Fruit fly (Drosophila melanogaster) Kc167 (cell line): Measurements from ENCODE around the gene CG11164.

Experiments
- Myc ChIP-seq: fragments of >200 bp; optimal IDR thresholded peaks from 2 replicates; lab custom pipeline; 2017; ENCODE audit warnings: missing external identifiers
- Sin3A ChIP-seq: fragments of >200 bp; optimal IDR thresholded peaks from 2 replicates; lab custom pipeline; 2018; ENCODE audit warnings: missing external identifiers
- h ChIP-seq: fragments of >200 bp; optimal IDR thresholded peaks from 3 replicates; lab custom pipeline; 2018; ENCODE audit warnings: missing external identifiers
- insv ChIP-seq: fragments of >200 bp; optimal IDR thresholded peaks from 3 replicates; lab custom pipeline; 2018; ENCODE audit warnings: missing external identifiers
- psq ChIP-seq: fragments of >200 bp; optimal IDR thresholded peaks from 2 replicates; lab custom pipeline; 2017; ENCODE audit warnings: missing external identifiers
- ttk ChIP-seq: sonication (Bioruptor generic); optimal IDR thresholded peaks from 2 replicates; lab custom pipeline; 2017; ENCODE audit warnings: missing external identifiers

Gene CG11164

DNA sequence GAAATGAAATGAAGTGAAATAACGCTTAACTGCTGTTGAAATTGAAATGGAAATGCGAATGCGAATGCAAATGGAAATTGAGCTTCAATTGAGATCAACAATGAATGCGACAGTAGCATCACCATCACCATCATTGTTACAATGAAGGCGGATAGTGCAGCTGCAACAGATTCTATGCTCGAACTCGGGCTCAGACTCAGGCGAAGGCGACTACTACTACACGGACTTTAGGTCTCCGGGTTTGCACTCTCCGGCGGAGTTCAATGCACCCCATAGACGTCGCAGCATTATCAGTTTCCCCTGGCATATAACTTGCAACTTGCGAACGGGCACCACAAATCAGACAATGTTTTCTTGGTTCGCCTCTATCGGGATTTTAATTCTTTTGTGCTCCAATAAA, 19.0 kb upstream of the CG11164 start:
- TF ChIP-seq h (no peak), psq (lab: Kevin White, UChicago) (no peak)

DNA sequence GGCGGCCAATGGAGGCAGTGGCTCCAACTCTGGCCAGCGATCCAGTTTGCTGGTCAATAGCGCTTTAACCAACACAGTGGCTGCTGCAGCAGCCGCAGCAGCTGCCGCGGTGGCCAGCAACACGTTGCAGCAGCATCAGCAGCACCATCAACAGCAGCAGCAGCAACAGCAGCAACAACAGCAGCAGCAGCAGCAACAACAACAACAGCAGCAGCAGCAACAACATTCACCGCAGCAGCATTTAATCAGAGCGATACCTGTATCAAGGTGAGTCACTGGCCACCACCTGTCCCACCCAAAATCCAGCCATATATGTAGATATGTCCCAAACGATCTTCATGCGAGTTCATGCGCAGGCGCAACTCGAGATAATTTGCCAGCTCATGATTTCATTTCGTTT, 18.0 kb upstream of the CG11164 start:
- TF ChIP-seq insv (lab: Kevin White, UChicago) (no peak), ttk (lab: Kevin White, UChicago) (no peak), Sin3A (lab: Kevin White, UChicago) (no peak), psq (lab: Kevin White, UChicago) (no peak), h (no peak), Myc (lab: Kevin White, UChicago) (no peak)

DNA sequence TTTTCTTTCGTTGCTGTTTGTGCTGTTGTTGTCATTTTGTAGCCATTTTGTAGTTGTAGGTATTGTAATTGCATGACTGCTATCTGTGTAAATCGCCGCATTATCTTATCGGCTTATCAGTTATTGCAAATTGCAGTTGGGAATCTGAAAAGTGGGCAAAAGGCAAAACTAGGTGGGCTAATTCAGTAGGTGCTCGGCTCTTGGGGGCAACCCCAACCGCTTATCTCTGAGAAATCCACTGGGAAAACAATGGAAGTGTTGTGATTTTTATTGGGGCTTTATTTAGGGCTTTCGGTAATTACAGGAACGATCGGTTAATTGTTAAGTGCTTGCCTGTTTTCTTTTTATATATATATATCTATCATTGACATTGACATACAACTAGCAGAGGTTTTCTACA, 16.6 kb upstream of the CG11164 start:
- no peak for TF ChIP-seq Sin3A (lab: Kevin White, UChicago)
- no peak for TF ChIP-seq psq (lab: Kevin White, UChicago)
- no peak for TF ChIP-seq insv (lab: Kevin White, UChicago)

DNA sequence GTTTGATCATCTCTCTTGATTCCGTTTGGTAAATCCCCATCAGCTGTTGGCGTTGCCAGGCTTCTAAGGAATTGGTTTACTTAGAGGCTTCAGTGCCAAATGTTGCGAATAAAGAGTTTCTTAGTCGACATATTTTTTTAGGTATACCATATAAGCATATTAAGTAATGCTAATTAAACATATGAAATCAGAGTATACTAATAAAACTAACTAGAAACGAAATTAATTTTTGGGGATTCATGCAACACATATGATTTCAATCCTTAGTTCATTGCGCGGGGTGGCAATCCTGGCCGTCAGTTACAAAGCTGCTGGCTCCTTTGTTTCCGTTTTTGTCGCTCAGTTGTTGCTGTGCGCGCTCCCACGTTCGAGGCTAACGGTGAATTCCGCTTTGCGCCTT, 1.6 kb downstream of the CG11164 start, which contains the start of gene CG15760:
Gene CG15760, plus strand, starts transcription at position 334 of the 400 bp plus-strand sequence.
- TF ChIP-seq insv (lab: Kevin White, UChicago) = no peak

DNA sequence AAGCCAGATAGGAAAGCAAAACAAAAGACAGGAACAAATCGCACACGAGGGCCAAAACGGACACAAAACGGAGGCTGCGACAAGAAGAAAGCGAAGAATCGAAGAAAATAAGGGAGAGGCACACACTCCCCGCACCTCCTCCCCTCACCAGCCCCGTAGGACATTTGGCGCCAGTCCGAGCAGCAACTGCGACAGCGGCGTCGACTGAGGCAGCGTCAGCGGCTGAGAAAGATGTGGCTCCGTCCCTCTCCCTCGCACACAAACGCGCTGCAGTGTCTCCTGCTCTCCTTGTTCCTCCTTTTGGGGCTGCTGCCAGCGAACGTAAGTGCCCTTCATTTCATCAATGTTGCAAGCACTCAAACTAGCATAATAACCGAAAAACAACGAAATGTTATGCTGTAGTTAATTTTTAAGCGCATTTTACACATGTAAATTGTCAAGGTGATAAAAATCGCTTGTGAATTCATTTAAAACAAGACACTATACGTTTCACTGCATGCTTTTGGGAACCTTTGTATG, 2.6 kb downstream of the CG11164 start:
- TF ChIP-seq Sin3A (lab: Kevin White, UChicago) (no peak), psq (lab: Kevin White, UChicago) (no peak), insv (lab: Kevin White, UChicago) (no peak), Myc (lab: Kevin White, UChicago) (no peak), h (no peak), ttk (lab: Kevin White, UChicago) (no peak)

DNA sequence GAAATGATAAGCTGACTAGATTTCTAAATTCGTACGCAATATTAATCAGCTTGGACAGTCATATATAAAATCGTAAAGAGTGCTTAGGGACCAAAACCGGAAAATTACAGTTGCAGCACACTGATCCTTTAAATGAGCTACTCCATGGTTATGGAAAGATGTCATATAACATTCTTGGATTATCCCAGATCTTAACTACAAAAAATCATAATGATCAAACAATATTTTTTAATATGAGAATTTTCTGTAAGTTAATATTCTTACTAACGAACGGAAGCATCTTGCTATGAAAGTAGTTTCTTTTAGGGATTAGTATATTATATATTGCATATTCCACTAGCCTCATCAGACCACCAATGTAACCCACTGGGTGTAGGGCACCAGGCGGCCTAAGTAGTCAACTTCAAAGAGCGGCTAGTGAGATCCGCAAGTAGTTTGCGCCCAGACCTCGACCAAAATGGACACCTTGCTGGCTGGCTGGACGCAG, 8.7 kb downstream of the CG11164 start, which contains the start of gene CG11162:
Gene CG11162, plus strand, starts transcription at position 437 of the 487 bp plus-strand sequence.
- TF ChIP-seq insv (lab: Kevin White, UChicago) (no peak), Sin3A (lab: Kevin White, UChicago) (no peak), psq (lab: Kevin White, UChicago) (no peak), Myc (lab: Kevin White, UChicago) (no peak), h (no peak), ttk (lab: Kevin White, UChicago) (no peak)

DNA sequence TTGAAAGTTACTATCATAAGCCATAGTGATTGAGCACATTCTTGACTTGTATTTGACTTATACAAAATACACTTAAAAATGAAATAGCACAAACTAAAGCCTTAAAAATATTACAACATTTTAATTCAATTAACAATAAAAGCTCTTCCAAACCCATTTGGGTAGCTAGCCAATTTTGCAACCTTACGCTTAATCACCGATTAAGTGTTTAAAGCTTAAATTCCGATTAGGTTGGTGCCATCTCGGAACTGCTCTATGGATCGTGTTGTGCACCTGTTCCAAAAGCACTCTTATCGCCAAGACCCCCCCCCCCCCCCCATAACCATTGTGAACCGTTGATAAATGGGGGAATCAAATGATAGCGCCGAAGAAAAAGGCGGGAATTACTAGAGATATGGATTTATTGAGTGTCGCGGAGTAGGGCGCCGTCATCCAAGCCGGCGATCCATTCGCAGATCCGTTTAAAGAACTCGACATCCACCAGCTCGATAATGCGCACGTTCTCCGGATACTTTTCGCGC, 10.2 kb downstream of the CG11164 start:
- TF ChIP-seq Sin3A (lab: Kevin White, UChicago) = no peak
- no peak for TF ChIP-seq h
- no peak for TF ChIP-seq insv (lab: Kevin White, UChicago)
- TF ChIP-seq Myc (lab: Kevin White, UChicago) = no peak
- no peak for TF ChIP-seq psq (lab: Kevin White, UChicago)

DNA sequence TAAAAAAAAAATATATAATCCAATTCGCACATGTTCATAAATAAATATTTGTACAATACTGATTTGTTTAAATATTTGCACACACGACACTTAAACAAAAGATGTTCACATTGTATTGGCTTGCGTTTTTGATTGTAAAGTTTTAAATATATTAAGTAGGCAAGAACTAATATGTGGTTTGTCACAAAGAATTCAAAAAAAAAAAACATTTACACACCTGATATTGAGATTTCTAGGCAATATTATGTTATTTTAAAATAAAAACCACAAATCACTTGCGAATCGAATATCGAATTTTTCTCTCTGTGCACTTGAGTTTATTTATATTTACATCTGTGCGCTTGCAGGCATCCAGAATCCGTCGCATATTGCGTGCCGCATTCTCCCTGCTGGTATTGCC, 11.8 kb downstream of the CG11164 start:
- TF ChIP-seq Myc (lab: Kevin White, UChicago) = no peak
- TF ChIP-seq psq (lab: Kevin White, UChicago) = no peak
- no peak for TF ChIP-seq h
- no peak for TF ChIP-seq Sin3A (lab: Kevin White, UChicago)
- TF ChIP-seq insv (lab: Kevin White, UChicago) = no peak
- no peak for TF ChIP-seq ttk (lab: Kevin White, UChicago)

DNA sequence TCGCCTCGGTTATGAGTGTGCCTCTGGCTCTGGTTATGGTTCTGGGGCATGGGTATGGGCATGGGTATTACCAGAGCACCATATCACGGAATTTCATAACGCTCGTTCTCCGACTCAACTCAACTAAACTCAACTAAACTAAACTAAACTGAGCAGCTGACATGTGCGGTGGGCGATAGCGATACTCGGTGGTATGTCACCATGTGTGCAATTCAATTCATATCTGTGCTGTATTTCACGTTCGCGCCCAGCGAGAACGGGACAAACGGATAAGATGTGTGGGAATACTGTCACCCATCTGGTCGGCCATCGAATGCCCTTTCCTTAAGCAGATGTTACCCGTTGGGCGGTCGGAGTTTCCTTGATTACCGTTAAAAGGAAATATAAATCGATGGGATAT, 12.4 kb downstream of the CG11164 start, which contains the start of gene CG12177:
Gene CG12177, minus strand, starts transcription at position 239 of the 400 bp plus-strand sequence.
- TF ChIP-seq psq (lab: Kevin White, UChicago) (no peak), ttk (lab: Kevin White, UChicago) (no peak), insv (lab: Kevin White, UChicago) (no peak), Sin3A (lab: Kevin White, UChicago) (no peak), h (no peak), Myc (lab: Kevin White, UChicago) (no peak)

DNA sequence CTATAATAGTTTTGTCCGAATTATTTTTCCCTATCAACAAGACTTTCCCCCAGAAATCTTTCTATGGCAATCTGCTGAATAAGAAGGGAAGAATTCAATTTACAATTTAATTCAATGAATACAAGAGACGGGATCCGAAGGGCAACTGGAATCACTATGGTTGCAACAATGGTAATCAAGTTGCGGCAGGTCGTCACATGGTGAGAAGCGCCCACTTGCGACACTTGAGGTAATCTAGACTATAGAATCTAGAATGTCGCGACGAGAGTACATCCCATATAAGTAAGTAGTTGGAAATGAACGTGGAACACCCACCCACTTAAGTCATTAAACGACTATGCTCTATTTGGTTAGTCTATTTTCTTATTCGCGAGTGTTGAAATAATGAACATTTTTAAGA, 14.1 kb downstream of the CG11164 start:
- TF ChIP-seq h (no peak), Sin3A (lab: Kevin White, UChicago) (no peak), Myc (lab: Kevin White, UChicago) (no peak), insv (lab: Kevin White, UChicago) (no peak), psq (lab: Kevin White, UChicago) (no peak), ttk (lab: Kevin White, UChicago) (no peak)

DNA sequence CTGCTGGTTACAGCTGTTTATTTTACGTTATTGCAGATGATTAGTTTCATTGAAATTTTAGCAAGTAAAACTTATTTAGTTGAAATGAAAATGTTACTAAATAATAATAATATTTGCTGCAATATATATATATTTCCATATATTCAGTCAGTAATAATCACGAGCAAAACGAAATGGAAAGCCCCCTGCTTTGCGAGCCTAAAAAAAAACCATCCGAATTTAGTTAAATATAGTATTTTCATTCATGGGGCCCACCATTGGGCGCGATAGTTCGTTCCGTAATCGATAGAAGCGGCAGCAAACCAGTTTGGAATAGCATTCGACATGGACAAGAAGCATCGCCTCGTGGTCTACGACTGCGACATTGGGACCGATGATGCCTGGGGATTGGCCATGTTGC, 14.8 kb downstream of the CG11164 start, which contains the start of gene CG11158:
Gene CG11158, plus strand, starts transcription at position 301 of the 400 bp plus-strand sequence.
- TF ChIP-seq h (no peak), insv (lab: Kevin White, UChicago) (no peak), Sin3A (lab: Kevin White, UChicago) (no peak), ttk (lab: Kevin White, UChicago) (no peak), Myc (lab: Kevin White, UChicago) (no peak), psq (lab: Kevin White, UChicago) (no peak)

DNA sequence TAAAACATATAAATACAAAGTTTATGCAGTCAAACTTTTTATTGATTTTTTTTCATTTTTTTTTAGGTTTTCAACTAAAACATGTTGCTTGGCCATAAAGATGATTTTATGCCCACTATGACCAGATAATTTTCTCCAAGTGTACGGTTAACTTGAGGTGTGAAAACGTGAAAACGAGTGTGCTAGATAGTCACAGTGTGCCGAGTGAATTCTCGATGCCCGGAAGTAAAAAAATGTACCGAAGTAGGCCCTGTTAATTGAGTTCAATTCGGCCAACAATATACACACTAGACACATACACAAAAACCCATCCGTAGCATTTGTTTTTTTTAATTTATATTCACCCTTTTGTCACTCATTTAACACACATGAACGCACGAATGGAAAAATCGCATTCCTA, 24.2 kb downstream of the CG11164 start, which contains the start of gene Nna1:
Gene Nna1, plus strand, starts transcription at position 301 of the 400 bp plus-strand sequence.
- TF ChIP-seq Myc (lab: Kevin White, UChicago) (no peak), Sin3A (lab: Kevin White, UChicago) (no peak), insv (lab: Kevin White, UChicago) (no peak), ttk (lab: Kevin White, UChicago) (no peak)
